Worm (Caenorhabditis elegans) whole organism, midembryonic: ENCODE results near the gene bre-3.

Experiments used
- cog-1 ChIP-seq: sonication (generic microtip); optimal IDR thresholded peaks from 2 replicates; lab custom pipeline; 2016; ENCODE audit warnings: missing genetic modification characterization, missing compliant biosample characterization
- flt-1 ChIP-seq: fragments of 200-800 bp; sonication (Bioruptor generic); IDR thresholded peaks from 2 replicates; pipeline ENCODE4 v1.3.6; 2022; ENCODE audit warnings: missing genetic modification characterization, missing compliant biosample characterization
- klf-2 ChIP-seq: fragments of 200-800 bp; sonication (Bioruptor generic); conservative IDR thresholded peaks from 2 replicates; pipeline ENCODE4 v1.3.6; 2022; ENCODE audit warnings: missing genetic modification reagents, missing genetic modification characterization, missing compliant biosample characterization
- med-1 ChIP-seq: sonication (generic microtip); optimal IDR thresholded peaks from 2 replicates; lab custom pipeline; 2017; ENCODE audit warnings: missing genetic modification characterization, mild to moderate bottlenecking, missing compliant biosample characterization, antibody characterized with exemption, missing genetic modification reagents; ENCODE audit not compliant: insufficient read depth
- ref-1 ChIP-seq: fragments of 200-800 bp; sonication (Bioruptor generic); conservative IDR thresholded peaks from 2 replicates; pipeline ENCODE4 v1.3.6; 2022; ENCODE audit warnings: missing genetic modification reagents, missing genetic modification characterization, missing compliant biosample characterization
- tab-1 ChIP-seq: fragments of 200-800 bp; sonication (Bioruptor generic); IDR thresholded peaks from 2 replicates; pipeline ENCODE4 v1.3.6; 2022; ENCODE audit warnings: missing genetic modification characterization, missing compliant biosample characterization
- ztf-29 ChIP-seq: fragments of 200-800 bp; sonication (Bioruptor generic); IDR thresholded peaks from 2 replicates; pipeline ENCODE4 v1.3.6; 2022; ENCODE audit warnings: missing genetic modification reagents, missing genetic modification characterization, missing compliant biosample characterization

ce11 chrIII:9471996-9472395 is 13.3 kb downstream of the bre-3 start:
- no peak for TF ChIP-seq flt-1
- TF ChIP-seq ztf-29 (GFP tag; lab: Robert Waterston, UW), result no peak
- TF ChIP-seq klf-2 (GFP tag; lab: Robert Waterston, UW), result no peak
- TF ChIP-seq med-1 (GFP tag; lab: Kevin White, UChicago), result no peak
- TF ChIP-seq cog-1 (tag; lab: Kevin White, UChicago), result no peak
- TF ChIP-seq ref-1 (GFP tag; lab: Robert Waterston, UW), result no peak
- no peak for TF ChIP-seq tab-1 (GFP tag; lab: Robert Waterston, UW)
